Fruit fly (Drosophila melanogaster) Kc167 (cell line): ENCODE measurements around the gene Vti1b.

Experiments used
- Myc ChIP-seq: fragments of >200 bp; optimal IDR thresholded peaks from 2 replicates; lab custom pipeline; 2017; ENCODE audit warnings: missing external identifiers
- Sin3A ChIP-seq: fragments of >200 bp; optimal IDR thresholded peaks from 2 replicates; lab custom pipeline; 2018; ENCODE audit warnings: missing external identifiers
- h ChIP-seq: fragments of >200 bp; optimal IDR thresholded peaks from 3 replicates; lab custom pipeline; 2018; ENCODE audit warnings: missing external identifiers

DNA sequence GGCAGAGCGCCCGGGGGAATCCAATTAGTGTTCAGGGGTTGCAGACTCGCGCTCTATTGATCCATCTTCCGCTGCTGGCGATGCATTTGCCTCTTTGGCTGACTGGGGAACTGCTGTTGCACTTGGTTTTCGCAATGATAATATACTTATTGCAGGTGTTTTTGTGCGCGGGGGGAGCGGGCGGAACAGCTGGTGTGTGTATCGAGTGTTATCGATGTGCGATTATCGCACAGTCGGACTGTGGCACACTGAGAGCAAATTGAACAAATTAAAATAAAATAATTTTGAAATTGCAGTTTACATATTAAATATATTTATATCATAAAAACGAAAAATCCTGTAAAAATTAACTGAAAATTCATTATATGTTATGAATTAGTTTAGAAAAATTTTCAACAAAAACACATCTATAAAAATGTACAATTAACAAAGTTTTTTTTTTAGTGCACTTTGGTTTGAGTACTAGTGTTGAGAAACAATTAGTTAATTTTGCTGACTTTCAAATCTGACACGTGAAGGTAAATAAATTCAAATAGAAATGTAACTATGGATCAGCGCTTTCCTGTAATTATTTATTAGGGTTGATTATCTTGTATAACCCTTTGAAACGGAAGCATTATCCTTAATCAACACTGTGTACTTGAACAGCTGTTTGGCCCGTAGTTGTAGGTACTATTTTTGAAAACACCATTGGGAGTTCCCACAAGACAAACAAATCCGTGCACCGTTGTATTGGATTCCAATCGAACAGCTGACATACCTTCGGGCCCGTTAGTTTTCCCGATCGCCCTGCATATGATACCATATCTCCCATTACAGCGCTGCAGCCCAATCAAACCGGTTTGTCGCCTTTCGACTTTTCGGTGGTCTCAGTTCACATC is 6.0 kb downstream of the Vti1b start, which contains the start of the genes Wdr37 and koko:
- TF ChIP-seq Sin3A (lab: Kevin White, UChicago) (no peak), h (lab: Kevin White, UChicago) (no peak), Myc (no peak)
